Fruit fly (Drosophila melanogaster) whole organism, embryonic: ENCODE measurements around the gene CG43094.
A peak's percentile ranks its signal among the peaks of the same experiment; 100 is the strongest.

Experiments used
- ATbp ChIP-seq: fragments of 200-800 bp; sonication (Bioruptor generic); optimal IDR thresholded peaks from 2 replicates; lab custom pipeline; 2017; ENCODE audit warnings: missing biosample characterization, mild to moderate bottlenecking, missing genetic modification characterization, missing genetic modification reagents
- Ada2b ChIP-seq: fragments of 200-800 bp; sonication (Bioruptor generic); IDR thresholded peaks from 2 replicates; pipeline ENCODE4 v1.3.6; 2022; ENCODE audit warnings: missing biosample characterization, missing genetic modification characterization
- Atf6 ChIP-seq: fragments of 200-800 bp; sonication (Bioruptor generic); IDR thresholded peaks from 2 replicates; pipeline ENCODE4 v1.3.6; 2022; ENCODE audit warnings: missing biosample characterization, missing genetic modification characterization
- CG10565 ChIP-seq: fragments of 200-800 bp; sonication (Bioruptor generic); optimal IDR thresholded peaks from 3 replicates; lab custom pipeline; 2016; ENCODE audit warnings: missing biosample characterization, mild to moderate bottlenecking, missing genetic modification characterization
- CG11695 ChIP-seq: fragments of 200-800 bp; sonication (Bioruptor generic); IDR thresholded peaks from 3 replicates; pipeline ENCODE4 v1.3.6; 2022; ENCODE audit warnings: missing biosample characterization, missing genetic modification characterization
- CG1233 ChIP-seq: fragments of 200-800 bp; sonication (Bioruptor generic); optimal IDR thresholded peaks from 4 replicates; lab custom pipeline; 2018; ENCODE audit warnings: missing biosample characterization, mild to moderate bottlenecking, missing genetic modification characterization
- CG13287 ChIP-seq: fragments of 200-800 bp; sonication (Bioruptor generic); IDR thresholded peaks from 2 replicates; pipeline ENCODE4 v1.3.6; 2022; ENCODE audit warnings: missing biosample characterization, missing genetic modification characterization; ENCODE audit not compliant: partially characterized antibody
- CG14667 ChIP-seq: fragments of 200-800 bp; sonication (Bioruptor generic); IDR thresholded peaks from 2 replicates; pipeline ENCODE4 v1.3.6; 2022; ENCODE audit warnings: missing biosample characterization, missing genetic modification characterization
- CG15514 ChIP-seq: fragments of 200-800 bp; sonication (Bioruptor generic); optimal IDR thresholded peaks from 3 replicates; lab custom pipeline; 2017; ENCODE audit warnings: missing biosample characterization, missing genetic modification characterization, mild to moderate bottlenecking, moderate library complexity, missing genetic modification reagents
- CG1832 ChIP-seq: fragments of 200-800 bp; sonication (Bioruptor generic); optimal IDR thresholded peaks from 2 replicates; lab custom pipeline; 2017; ENCODE audit warnings: missing biosample characterization, mild to moderate bottlenecking, missing genetic modification characterization, inconsistent platforms
- CG18619 ChIP-seq: fragments of 200-800 bp; sonication (Bioruptor generic); optimal IDR thresholded peaks from 3 replicates; lab custom pipeline; 2017; ENCODE audit warnings: missing biosample characterization, mild to moderate bottlenecking, missing genetic modification characterization
- CG30403 ChIP-seq: fragments of 200-800 bp; sonication (Bioruptor generic); optimal IDR thresholded peaks from 3 replicates; lab custom pipeline; 2016; ENCODE audit warnings: missing biosample characterization, missing genetic modification characterization
- CG6683 ChIP-seq: fragments of 200-800 bp; sonication (Bioruptor generic); optimal IDR thresholded peaks from 2 replicates; lab custom pipeline; 2017; ENCODE audit warnings: missing biosample characterization, mild to moderate bottlenecking, missing genetic modification characterization, missing genetic modification reagents
- CG7357 ChIP-seq: fragments of 200-800 bp; sonication (Bioruptor generic); IDR thresholded peaks from 3 replicates; pipeline ENCODE4 v1.3.6; 2022; ENCODE audit warnings: missing biosample characterization, missing genetic modification characterization
- CG7372 ChIP-seq: fragments of 200-800 bp; sonication (Bioruptor generic); IDR thresholded peaks from 2 replicates; pipeline ENCODE4 v1.3.6; 2022; ENCODE audit warnings: missing biosample characterization, missing genetic modification characterization
- CG7839 ChIP-seq: fragments of 200-800 bp; sonication (Bioruptor generic); optimal IDR thresholded peaks from 3 replicates; lab custom pipeline; 2018; ENCODE audit warnings: missing biosample characterization, mild to moderate bottlenecking, missing genetic modification characterization, moderate library complexity
- Doc3 ChIP-seq: fragments of 200-800 bp; sonication (Bioruptor generic); IDR thresholded peaks from 3 replicates; pipeline ENCODE4 v1.3.6; 2022; ENCODE audit warnings: missing biosample characterization, missing genetic modification characterization; ENCODE audit not compliant: partially characterized antibody
- Dp ChIP-seq: fragments of 200-800 bp; sonication (Bioruptor generic); optimal IDR thresholded peaks from 2 replicates; lab custom pipeline; 2018; ENCODE audit warnings: missing biosample characterization, mild to moderate bottlenecking, missing genetic modification characterization, moderate library complexity
- E2f1 ChIP-seq: fragments of 200-800 bp; sonication (Bioruptor generic); IDR thresholded peaks from 2 replicates; pipeline ENCODE4 v1.3.6; 2022; ENCODE audit warnings: missing biosample characterization, missing genetic modification characterization
- E2f2 ChIP-seq: fragments of 200-800 bp; sonication (Bioruptor generic); IDR thresholded peaks from 2 replicates; pipeline ENCODE4 v1.3.6; 2022; ENCODE audit warnings: missing biosample characterization, missing genetic modification characterization
- Opbp ChIP-seq: fragments of 200-800 bp; sonication (Bioruptor generic); IDR thresholded peaks from 3 replicates; pipeline ENCODE4 v1.3.6; 2022; ENCODE audit warnings: missing biosample characterization, missing genetic modification characterization; ENCODE audit not compliant: partially characterized antibody
- Rfx ChIP-seq: fragments of 200-800 bp; sonication (Bioruptor generic); IDR thresholded peaks from 2 replicates; pipeline ENCODE4 v1.3.6; 2022; ENCODE audit warnings: missing biosample characterization, missing genetic modification characterization
- al ChIP-seq: fragments of 200-800 bp; sonication (Bioruptor generic); IDR thresholded peaks from 2 replicates; pipeline ENCODE4 v1.3.6; 2022; ENCODE audit warnings: missing biosample characterization, missing genetic modification characterization
- aop ChIP-seq: fragments of 200-800 bp; sonication (Bioruptor generic); IDR thresholded peaks from 2 replicates; pipeline ENCODE4 v1.3.6; 2022; ENCODE audit warnings: missing biosample characterization, missing genetic modification characterization
- bowl ChIP-seq: fragments of 200-800 bp; sonication (Bioruptor generic); IDR thresholded peaks from 2 replicates; pipeline ENCODE4 v1.3.6; 2022; ENCODE audit warnings: missing biosample characterization, missing genetic modification characterization
- cad ChIP-seq: fragments of >200 bp; optimal IDR thresholded peaks from 2 replicates; lab custom pipeline; 2017; ENCODE audit warnings: missing biosample characterization, missing genetic modification characterization
- da ChIP-seq: fragments of 200-800 bp; sonication (Bioruptor generic); optimal IDR thresholded peaks from 2 replicates; lab custom pipeline; 2016; ENCODE audit warnings: missing biosample characterization, missing genetic modification characterization
- esg ChIP-seq: fragments of 200-800 bp; sonication (Bioruptor generic); conservative IDR thresholded peaks from 2 replicates; pipeline ENCODE4 v1.3.6; 2022; ENCODE audit warnings: missing biosample characterization, missing genetic modification characterization
- exex ChIP-seq: fragments of 200-800 bp; sonication (Bioruptor generic); optimal IDR thresholded peaks from 4 replicates; lab custom pipeline; 2018; ENCODE audit warnings: missing biosample characterization, mild to moderate bottlenecking, missing genetic modification characterization, moderate library complexity
- grau ChIP-seq: fragments of 200-800 bp; optimal IDR thresholded peaks from 3 replicates; lab custom pipeline; 2019; ENCODE audit warnings: missing biosample characterization, mild to moderate bottlenecking, missing genetic modification characterization, moderate library complexity
- gro ChIP-seq: fragments of 200-800 bp; sonication (Bioruptor generic); optimal IDR thresholded peaks from 2 replicates; lab custom pipeline; 2016; ENCODE audit warnings: missing biosample characterization, missing genetic modification characterization
- hth ChIP-seq: fragments of >200 bp; optimal IDR thresholded peaks from 2 replicates; lab custom pipeline; 2017; ENCODE audit warnings: inconsistent platforms
- ind ChIP-seq: fragments of 200-800 bp; sonication (Bioruptor generic); optimal IDR thresholded peaks from 3 replicates; lab custom pipeline; 2016; ENCODE audit warnings: missing biosample characterization, missing genetic modification characterization
- kah ChIP-seq: fragments of 200-800 bp; sonication (Bioruptor generic); optimal IDR thresholded peaks from 2 replicates; lab custom pipeline; 2018; ENCODE audit warnings: missing biosample characterization, mild to moderate bottlenecking, missing genetic modification characterization
- klu ChIP-seq: fragments of 200-800 bp; sonication (Bioruptor generic); IDR thresholded peaks from 2 replicates; pipeline ENCODE4 v1.3.6; 2022; ENCODE audit warnings: missing biosample characterization, missing genetic modification characterization
- lab ChIP-seq: fragments of 200-800 bp; sonication (Bioruptor generic); optimal IDR thresholded peaks from 3 replicates; lab custom pipeline; 2017; ENCODE audit warnings: missing biosample characterization, missing genetic modification characterization, mild to moderate bottlenecking, moderate library complexity, missing genetic modification reagents
- lilli ChIP-seq: fragments of 200-800 bp; sonication (Bioruptor generic); optimal IDR thresholded peaks from 3 replicates; lab custom pipeline; 2016; ENCODE audit warnings: missing biosample characterization, missing genetic modification characterization
- lov ChIP-seq, 2 experiments: fragments of 200-800 bp in 1 of 2; fragments of >200 bp in 1 of 2; sonication (Bioruptor generic) in 1 of 2; IDR thresholded peaks in 1 of 2; optimal IDR thresholded peaks in 1 of 2; 2 replicates in 1 of 2; 3 replicates in 1 of 2; pipeline versions ENCODE4 v1.3.6 to Lab custom; 2017 to 2022; ENCODE audit warnings: missing biosample characterization in 1 of 2, missing genetic modification characterization in 1 of 2
- mam ChIP-seq: fragments of 200-800 bp; sonication (Bioruptor generic); optimal IDR thresholded peaks from 3 replicates; lab custom pipeline; 2016; ENCODE audit warnings: missing biosample characterization, missing genetic modification characterization
- nom ChIP-seq: fragments of 200-800 bp; sonication (Bioruptor generic); optimal IDR thresholded peaks from 2 replicates; lab custom pipeline; 2017; ENCODE audit warnings: missing biosample characterization, missing genetic modification characterization, mild to moderate bottlenecking, moderate library complexity, missing genetic modification reagents
- pb ChIP-seq: fragments of 200-800 bp; sonication (Bioruptor generic); optimal IDR thresholded peaks from 3 replicates; lab custom pipeline; 2016; ENCODE audit warnings: missing biosample characterization, missing genetic modification characterization
- pnt ChIP-seq: fragments of 200-800 bp; sonication (Bioruptor generic); optimal IDR thresholded peaks from 3 replicates; lab custom pipeline; 2016; ENCODE audit warnings: missing biosample characterization, missing genetic modification characterization
- pzg ChIP-seq: fragments of 200-800 bp; sonication (Bioruptor generic); optimal IDR thresholded peaks from 3 replicates; lab custom pipeline; 2018; ENCODE audit warnings: missing biosample characterization, mild to moderate bottlenecking, missing genetic modification characterization, moderate library complexity
- tgo ChIP-seq: fragments of 200-800 bp; sonication (Bioruptor generic); IDR thresholded peaks from 3 replicates; pipeline ENCODE4 v1.3.6; 2022; ENCODE audit warnings: missing biosample characterization, missing genetic modification characterization
- tll ChIP-seq, 2 experiments: fragments of 200-800 bp in 1 of 2; fragments of >200 bp in 1 of 2; sonication (Bioruptor generic) in 1 of 2; optimal IDR thresholded peaks; 2 replicates each; lab custom pipeline; 2017 to 2019; ENCODE audit warnings: missing biosample characterization in 2 of 2, missing genetic modification characterization in 2 of 2, mild to moderate bottlenecking in 1 of 2, moderate library complexity in 1 of 2
- unc-4 ChIP-seq: fragments of 200-800 bp; sonication (Bioruptor generic); IDR thresholded peaks from 2 replicates; pipeline ENCODE4 v1.3.6; 2022; ENCODE audit warnings: missing biosample characterization, missing genetic modification characterization; ENCODE audit not compliant: partially characterized antibody
- unpg ChIP-seq: fragments of 200-800 bp; sonication (Bioruptor generic); optimal IDR thresholded peaks from 3 replicates; lab custom pipeline; 2018; ENCODE audit warnings: missing biosample characterization, mild to moderate bottlenecking, missing genetic modification characterization, moderate library complexity
- zf30C ChIP-seq: fragments of 200-800 bp; sonication (Bioruptor generic); optimal IDR thresholded peaks from 3 replicates; lab custom pipeline; 2018; ENCODE audit warnings: missing biosample characterization, mild to moderate bottlenecking, missing genetic modification characterization

The CG43094 gene

dm6 chr3R:22724149-22724973, 46.4 kb downstream of the CG43094 start, which contains the start of gene Irp-1A (continued):
- peak; percentile 86 for TF ChIP-seq Rfx (GFP tag; lab: Robert Waterston, UW)
- no peak for TF ChIP-seq da (GFP tag; lab: Kevin White, UChicago)
- no peak for TF ChIP-seq lov (optimal IDR thresholded peaks at IDR 0.05; lab: Kevin White, UChicago)
- 0 out of 3 replicates have a peak, but pooled peaks have one; percentile 57 for TF ChIP-seq lov (GFP tag; IDR thresholded peaks at IDR 0.05; lab: Robert Waterston, UW)
- TF ChIP-seq Atf6 (GFP tag; lab: Robert Waterston, UW) = peak; percentile 83
- peak; percentile 35 for TF ChIP-seq nom (GFP tag; lab: Kevin White, UChicago)
- TF ChIP-seq pzg (GFP tag; lab: Kevin White, UChicago) = peak; percentile 59
- TF ChIP-seq Doc3 = peak; percentile 77
- peak; percentile 81 for TF ChIP-seq CG11695 (GFP tag; lab: Robert Waterston, UW)
- peak; percentile 78 for TF ChIP-seq tgo (GFP tag; lab: Robert Waterston, UW)
- TF ChIP-seq ATbp (GFP tag; lab: Kevin White, UChicago) = peak; percentile 21
- TF ChIP-seq exex (tag; lab: Kevin White, UChicago) = peak; percentile 67
- peak; percentile 43; the same call in 1 of the 2 replicates for TF ChIP-seq al
- TF ChIP-seq gro (GFP tag; lab: Kevin White, UChicago) = peak; percentile 58
- peak; percentile 37 for TF ChIP-seq Dp (GFP tag; lab: Kevin White, UChicago)
- peak; percentile 85 for TF ChIP-seq grau (tag; lab: Kevin White, UChicago)
- TF ChIP-seq lab (GFP tag; lab: Kevin White, UChicago) = peak; percentile 85
- peak; percentile 58 for TF ChIP-seq mam (GFP tag; lab: Kevin White, UChicago)
- peak; percentile 66 for TF ChIP-seq CG6683 (GFP tag; lab: Kevin White, UChicago)
- no peak for TF ChIP-seq pb (GFP tag; lab: Kevin White, UChicago)
- TF ChIP-seq bowl = 0 out of 2 replicates have a peak, but pooled peaks have one; percentile 23
- TF ChIP-seq CG15514 (GFP tag; lab: Kevin White, UChicago) = peak; percentile 78
- TF ChIP-seq CG7839 = peak; percentile 86
- TF ChIP-seq E2f1 (GFP tag; lab: Robert Waterston, UW) = peak; percentile 84
- TF ChIP-seq pnt (GFP tag; lab: Kevin White, UChicago) = no peak
- no peak for TF ChIP-seq hth (lab: Kevin White, UChicago)
- no peak for TF ChIP-seq CG7357 (GFP tag; lab: Robert Waterston, UW)
- peak; percentile 73 for TF ChIP-seq lilli (GFP tag; lab: Kevin White, UChicago)
- TF ChIP-seq Opbp (GFP tag; lab: Robert Waterston, UW) = peak; percentile 85
- peak; percentile 47 for TF ChIP-seq CG18619
- TF ChIP-seq CG13287 (GFP tag; lab: Robert Waterston, UW) = peak; percentile 89
- TF ChIP-seq unc-4 (GFP tag; lab: Robert Waterston, UW) = peak; percentile 84
- peak; percentile 47; the same call in 1 of the 2 replicates for TF ChIP-seq esg (GFP tag; lab: Robert Waterston, UW)
- TF ChIP-seq zf30C = peak; percentile 96
- peak; percentile 60 for TF ChIP-seq E2f2
- no peak for TF ChIP-seq aop
- peak; percentile 71 for TF ChIP-seq Ada2b (GFP tag; lab: Robert Waterston, UW)
- no peak for TF ChIP-seq cad
- TF ChIP-seq kah = peak; percentile 13
- TF ChIP-seq klu (GFP tag; lab: Robert Waterston, UW) = peak; percentile 37; the same call in 1 of the 2 replicates
- TF ChIP-seq CG14667 (GFP tag; lab: Robert Waterston, UW) = peak; percentile 55; the same call in 1 of the 2 replicates
- TF ChIP-seq ind = peak; percentile 58
- TF ChIP-seq CG30403 (GFP tag; lab: Kevin White, UChicago) = peak; percentile 79
- TF ChIP-seq CG1832 (GFP tag; lab: Kevin White, UChicago) = no peak
- TF ChIP-seq CG1233 = peak; percentile 41
- TF ChIP-seq CG10565 (GFP tag; lab: Kevin White, UChicago) = no peak
- peak; percentile 85 for TF ChIP-seq unpg (GFP tag; lab: Kevin White, UChicago)
- TF ChIP-seq CG7372 = peak; percentile 57; the same call in 1 of the 2 replicates
- TF ChIP-seq tll (GFP tag; optimal IDR thresholded peaks at IDR 0.05; lab: Kevin White, UChicago) = no peak
